Fruit fly (Drosophila melanogaster): ENCODE data around the gene Snoo.
A peak's percentile ranks its signal among the peaks of the same experiment; 100 is the strongest.

Gene Snoo

dm6 chr2L:7968054-7968453 is 15.9 kb downstream of the Snoo start (continued):
- TF ChIP-seq row (GFP tag; IDR thresholded peaks at IDR 0.05) (peak; percentile 23; the same call in 1 of the 3 replicates), Sox102F (GFP tag; optimal IDR thresholded peaks at IDR 0.05) (peak; percentile 4), CG7745 (tag; optimal IDR thresholded peaks at IDR 0.05) (no peak), nerfin-1 (tag; optimal IDR thresholded peaks at IDR 0.05) (no peak), CG11560 (tag; IDR thresholded peaks at IDR 0.05) (no peak), Nf-YA (GFP tag; IDR thresholded peaks at IDR 0.05) (no peak), aop (GFP tag; IDR thresholded peaks at IDR 0.05) (no peak), CG16813 (GFP tag; IDR thresholded peaks at IDR 0.05; ENCODE audit: partially characterized antibody) (no peak), CG5245 (GFP tag; optimal IDR thresholded peaks at IDR 0.05) (no peak), CG10959 (GFP tag; IDR thresholded peaks at IDR 0.05) (no peak), esg (GFP tag; conservative IDR thresholded peaks at IDR 0.05) (no peak), CG11085 (GFP tag; IDR thresholded peaks at IDR 0.05) (no peak)

dm6 chr2L:7967645-7968044 is 16.4 kb downstream of the Snoo start:
- no peak for TF ChIP-seq CG34422 (GFP tag; IDR thresholded peaks at IDR 0.05)
- 0 out of 2 replicates have a peak, but pooled peaks have one; percentile 10 for TF ChIP-seq CG4360 (GFP tag; IDR thresholded peaks at IDR 0.05)
- TF ChIP-seq CG5180 (GFP tag; optimal IDR thresholded peaks at IDR 0.05): peak; percentile 55
- no peak for TF ChIP-seq D19A (tag; optimal IDR thresholded peaks at IDR 0.05)
- TF ChIP-seq CG6254 (GFP tag; optimal IDR thresholded peaks at IDR 0.05): no peak
- TF ChIP-seq vvl (GFP tag; IDR thresholded peaks at IDR 0.05): peak; percentile 22; the same call in 1 of the 2 replicates
- TF ChIP-seq CG32532 (GFP tag; IDR thresholded peaks at IDR 0.05): peak; percentile 16; the same call in 1 of the 2 replicates
- TF ChIP-seq CG10274 (GFP tag; optimal IDR thresholded peaks at IDR 0.05): no peak
- no peak for TF ChIP-seq tap (tag; optimal IDR thresholded peaks at IDR 0.05)
- TF ChIP-seq HLH3B (GFP tag; IDR thresholded peaks at IDR 0.05): no peak
- TF ChIP-seq CG7987 (GFP tag; optimal IDR thresholded peaks at IDR 0.05): no peak
- no peak for TF ChIP-seq CG34376 (GFP tag; optimal IDR thresholded peaks at IDR 0.05)
- TF ChIP-seq CG15011 (GFP tag; optimal IDR thresholded peaks at IDR 0.05): no peak
- TF ChIP-seq sr (GFP tag; IDR thresholded peaks at IDR 0.05): 0 out of 3 replicates have a peak, but pooled peaks have one; percentile 12
- TF ChIP-seq unpg (GFP tag; optimal IDR thresholded peaks at IDR 0.05): no peak
- no peak for TF ChIP-seq Kr (GFP tag; optimal IDR thresholded peaks at IDR 0.05)

- 0 out of 2 replicates have a peak, but pooled peaks have one; percentile 35 for TF ChIP-seq sna (GFP tag; IDR thresholded peaks at IDR 0.05; ENCODE audit: partially characterized antibody)
- no peak for TF ChIP-seq CG32532 (GFP tag; IDR thresholded peaks at IDR 0.05)
- 0 out of 4 replicates have a peak, but pooled peaks have one; percentile 33 for TF ChIP-seq chinmo (GFP tag; IDR thresholded peaks at IDR 0.05; ENCODE audit: partially characterized antibody)
- TF ChIP-seq sens (GFP tag): peak; percentile 6
- TF ChIP-seq Nf-YA (GFP tag; IDR thresholded peaks at IDR 0.05): no peak
- TF ChIP-seq prd (optimal IDR thresholded peaks at IDR 0.05): no peak
- TF ChIP-seq prd (GFP tag; IDR thresholded peaks at IDR 0.05): 0 out of 3 replicates have a peak, but pooled peaks have one; percentile 6
- TF ChIP-seq crol (GFP tag; IDR thresholded peaks at IDR 0.05): peak; percentile 67; the same call in 1 of the 2 replicates
Measured at dm6 chr2L:7966866-7967549, 17.0 kb downstream of the Snoo start.

- TF ChIP-seq kni (GFP tag; optimal IDR thresholded peaks at IDR 0.05) (no peak), Trl (optimal IDR thresholded peaks at IDR 0.05) (peak in 1 of 2 experiments; percentile 23), Trl (GFP tag; optimal IDR thresholded peaks at IDR 0.05) (no peak), corto (GFP tag; optimal IDR thresholded peaks at IDR 0.05) (no peak), kah (GFP tag; optimal IDR thresholded peaks at IDR 0.05) (no peak), Dip3 (GFP tag; optimal IDR thresholded peaks at IDR 0.05) (no peak), vfl (GFP tag; optimal IDR thresholded peaks at IDR 0.05) (no peak), CG34422 (GFP tag; IDR thresholded peaks at IDR 0.05) (0 out of 3 replicates have a peak, but pooled peaks have one; percentile 10), gfzf (GFP tag; optimal IDR thresholded peaks at IDR 0.05) (no peak), CG13424 (tag; optimal IDR thresholded peaks at IDR 0.05) (no peak), tll (GFP tag; optimal IDR thresholded peaks at IDR 0.05) (no peak), CG11247 (GFP tag; IDR thresholded peaks at IDR 0.05) (no peak), p53 (GFP tag; optimal IDR thresholded peaks at IDR 0.05) (no peak), CG9437 (GFP tag; optimal IDR thresholded peaks at IDR 0.05) (peak; percentile 74)
Measured at dm6 chr2L:7966461-7966846, 17.5 kb downstream of the Snoo start.

Data from whole organism, embryonic.